Worm (Caenorhabditis elegans) whole organism, mixed stage, embryonic: ENCODE measurements around the gene gbf-1.
A peak's percentile ranks its signal among the peaks of the same experiment; 100 is the strongest.

Source experiments
- bed-3 ChIP-seq: fragments of 200-800 bp; sonication (Bioruptor generic); optimal IDR thresholded peaks from 3 replicates; lab custom pipeline; 2018; ENCODE audit warnings: mild to moderate bottlenecking, missing genetic modification characterization, moderate library complexity, missing compliant biosample characterization
- ceh-39 ChIP-seq: fragments of 150-350 bp; optimal IDR thresholded peaks from 2 replicates; lab custom pipeline; 2014; ENCODE audit warnings: missing biosample characterization, missing genetic modification characterization
- ceh-43 ChIP-seq: fragments of 200-800 bp; sonication (Bioruptor generic); optimal IDR thresholded peaks from 2 replicates; lab custom pipeline; 2018; ENCODE audit warnings: mild to moderate bottlenecking, missing genetic modification characterization, moderate library complexity, missing compliant biosample characterization
- ceh-83 ChIP-seq: fragments of 200-800 bp; sonication (Bioruptor generic); optimal IDR thresholded peaks from 2 replicates; lab custom pipeline; 2018; ENCODE audit warnings: mild to moderate bottlenecking, missing genetic modification characterization, missing compliant biosample characterization
- ces-1 ChIP-seq: fragments of 150-350 bp; optimal IDR thresholded peaks from 2 replicates; lab custom pipeline; 2014; ENCODE audit warnings: missing biosample characterization, missing genetic modification reagents, missing genetic modification characterization
- drap-1 ChIP-seq: fragments of 200-800 bp; sonication (Bioruptor generic); optimal IDR thresholded peaks from 3 replicates; lab custom pipeline; 2018; ENCODE audit warnings: mild to moderate bottlenecking, missing genetic modification characterization, missing compliant biosample characterization
- elt-1 ChIP-seq: sonication (generic microtip); optimal IDR thresholded peaks from 2 replicates; lab custom pipeline; 2017; ENCODE audit warnings: missing genetic modification characterization, mild to moderate bottlenecking, missing compliant biosample characterization, antibody characterized with exemption, moderate library complexity, borderline replicate concordance; ENCODE audit not compliant: insufficient read depth
- elt-3 ChIP-seq: fragments of 150-350 bp; optimal IDR thresholded peaks from 2 replicates; lab custom pipeline; 2014; ENCODE audit warnings: missing biosample characterization, missing genetic modification characterization
- flh-1 ChIP-seq: fragments of 200-800 bp; sonication (Bioruptor generic); optimal IDR thresholded peaks from 2 replicates; lab custom pipeline; 2018; ENCODE audit warnings: mild to moderate bottlenecking, missing genetic modification characterization, moderate library complexity, missing compliant biosample characterization
- ham-2 ChIP-seq: fragments of 200-800 bp; sonication (Bioruptor generic); optimal IDR thresholded peaks from 2 replicates; lab custom pipeline; 2018; ENCODE audit warnings: mild to moderate bottlenecking, missing genetic modification characterization, missing compliant biosample characterization
- lin-13 ChIP-seq: fragments of 150-350 bp; optimal IDR thresholded peaks from 2 replicates; lab custom pipeline; 2014; ENCODE audit warnings: missing biosample characterization, missing genetic modification characterization
- lin-32 ChIP-seq: fragments of 200-800 bp; sonication (Bioruptor generic); optimal IDR thresholded peaks from 2 replicates; lab custom pipeline; 2018; ENCODE audit warnings: mild to moderate bottlenecking, missing genetic modification characterization, missing compliant biosample characterization
- lsy-2 ChIP-seq: fragments of 150-350 bp; optimal IDR thresholded peaks from 2 replicates; lab custom pipeline; 2014; ENCODE audit warnings: missing biosample characterization, missing genetic modification characterization
- mab-5 ChIP-seq: fragments of 150-350 bp; optimal IDR thresholded peaks from 2 replicates; lab custom pipeline; 2014; ENCODE audit warnings: missing biosample characterization, missing genetic modification characterization
- mep-1 ChIP-seq: fragments of 150-350 bp; optimal IDR thresholded peaks from 2 replicates; lab custom pipeline; 2017; ENCODE audit warnings: missing biosample characterization, missing genetic modification reagents, missing genetic modification characterization, inconsistent platforms
- mls-2 ChIP-seq: sonication (generic microtip); optimal IDR thresholded peaks from 2 replicates; lab custom pipeline; 2016; ENCODE audit warnings: mild to moderate bottlenecking, missing genetic modification characterization, moderate library complexity, missing compliant biosample characterization
- nhr-237 ChIP-seq: fragments of 150-350 bp; optimal IDR thresholded peaks from 2 replicates; lab custom pipeline; 2014; ENCODE audit warnings: missing biosample characterization, missing genetic modification characterization
- nhr-76 ChIP-seq: sonication (generic microtip); optimal IDR thresholded peaks from 2 replicates; lab custom pipeline; 2017; ENCODE audit warnings: missing biosample characterization, missing genetic modification characterization
- pha-4 ChIP-seq: fragments of 150-350 bp; optimal IDR thresholded peaks from 2 replicates; lab custom pipeline; 2018; ENCODE audit warnings: missing biosample characterization, missing genetic modification reagents, missing genetic modification characterization
- sem-2 ChIP-seq: fragments of 200-800 bp; sonication (Bioruptor generic); optimal IDR thresholded peaks from 2 replicates; lab custom pipeline; 2018; ENCODE audit warnings: mild to moderate bottlenecking, missing genetic modification characterization, missing compliant biosample characterization
- snpc-4 ChIP-seq: fragments of 150-350 bp; optimal IDR thresholded peaks from 2 replicates; lab custom pipeline; 2014; ENCODE audit warnings: missing biosample characterization, missing genetic modification characterization
- sptf-1 ChIP-seq: sonication (generic microtip); optimal IDR thresholded peaks from 2 replicates; lab custom pipeline; 2017; ENCODE audit warnings: mild to moderate bottlenecking, missing genetic modification characterization, moderate library complexity, missing compliant biosample characterization
- tbx-8 ChIP-seq: fragments of 200-800 bp; sonication (Bioruptor generic); optimal IDR thresholded peaks from 2 replicates; lab custom pipeline; 2018; ENCODE audit warnings: mild to moderate bottlenecking, missing genetic modification characterization, moderate library complexity, missing compliant biosample characterization
- unc-120 ChIP-seq: sonication (generic microtip); optimal IDR thresholded peaks from 2 replicates; lab custom pipeline; 2017; ENCODE audit warnings: missing genetic modification characterization, missing compliant biosample characterization; ENCODE audit not compliant: poor library complexity, severe bottlenecking
- unc-39 ChIP-seq: fragments of 150-350 bp; optimal IDR thresholded peaks from 2 replicates; lab custom pipeline; 2014; ENCODE audit warnings: missing biosample characterization, missing genetic modification characterization
- ztf-11 ChIP-seq: fragments of 150-350 bp; optimal IDR thresholded peaks from 2 replicates; lab custom pipeline; 2014; ENCODE audit warnings: missing biosample characterization, missing genetic modification characterization

The gbf-1 gene

DNA sequence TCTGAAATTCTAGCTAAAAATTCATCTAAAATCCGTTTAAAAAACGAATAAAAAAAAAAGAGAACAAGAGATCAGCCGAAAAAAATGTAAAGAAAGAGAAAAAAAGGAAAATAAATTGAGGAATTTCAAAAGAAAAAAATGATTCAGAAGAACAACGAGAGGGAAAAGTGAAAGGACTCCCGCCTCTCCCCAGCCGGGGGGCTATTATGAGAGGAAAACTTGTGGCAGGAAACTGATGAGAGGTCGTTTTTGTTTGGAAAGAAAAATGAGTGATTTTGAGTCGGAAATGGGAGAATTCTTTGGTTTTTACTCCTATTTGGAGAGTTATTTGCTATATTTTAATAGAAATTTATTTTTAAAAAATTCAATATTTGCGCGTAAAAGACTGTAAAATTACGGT is 31.3 kb downstream of the gbf-1 start:
- TF ChIP-seq mep-1 (tag; lab: Kevin White, UChicago) = no peak
- TF ChIP-seq ham-2 (GFP tag; lab: Kevin White, UChicago) = no peak
- TF ChIP-seq unc-39 (tag; lab: Kevin White, UChicago) = no peak
- TF ChIP-seq lin-32 = no peak
- TF ChIP-seq ces-1 (GFP tag; lab: Kevin White, UChicago) = no peak
- TF ChIP-seq elt-3 (tag; lab: Kevin White, UChicago) = no peak
- no peak for TF ChIP-seq mls-2 (tag; lab: Kevin White, UChicago)
- no peak for TF ChIP-seq snpc-4
- no peak for TF ChIP-seq ceh-83 (GFP tag; lab: Kevin White, UChicago)

ce11 chrIII:11740868-11741267 is 32.6 kb downstream of the gbf-1 start:
- TF ChIP-seq elt-3 (tag; lab: Kevin White, UChicago) (no peak), ceh-43 (GFP tag; lab: Kevin White, UChicago) (no peak), lin-32 (no peak), ham-2 (GFP tag; lab: Kevin White, UChicago) (no peak), nhr-237 (tag; lab: Kevin White, UChicago) (no peak), unc-39 (tag; lab: Kevin White, UChicago) (no peak), ztf-11 (tag; lab: Kevin White, UChicago) (no peak), unc-120 (tag; lab: Kevin White, UChicago) (no peak)

DNA sequence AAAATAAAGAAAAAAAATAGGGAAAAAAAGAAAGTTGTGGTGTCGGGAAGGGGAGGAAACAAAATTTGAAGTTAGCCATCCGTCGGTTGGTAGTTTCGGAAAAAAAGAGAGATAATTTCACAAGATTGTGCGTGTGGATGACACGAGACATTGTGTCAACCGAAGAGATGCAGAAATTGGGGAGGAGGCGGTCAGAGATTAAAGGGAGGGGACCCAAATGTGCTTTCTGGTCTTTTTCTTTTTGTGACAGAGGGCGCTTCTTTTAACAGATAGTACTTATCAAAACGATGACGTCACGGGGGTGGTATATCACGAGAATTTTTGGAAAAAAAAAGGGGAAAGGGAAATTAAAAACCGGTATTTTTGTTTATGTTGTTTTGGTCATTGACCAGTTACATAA is 35.0 kb downstream of the gbf-1 start:
- TF ChIP-seq mep-1 (tag; lab: Kevin White, UChicago) (no peak), pha-4 (no peak), ces-1 (GFP tag; lab: Kevin White, UChicago) (peak; percentile 31)
- TF ChIP-seq, all 35 proteins: peak for 1

DNA sequence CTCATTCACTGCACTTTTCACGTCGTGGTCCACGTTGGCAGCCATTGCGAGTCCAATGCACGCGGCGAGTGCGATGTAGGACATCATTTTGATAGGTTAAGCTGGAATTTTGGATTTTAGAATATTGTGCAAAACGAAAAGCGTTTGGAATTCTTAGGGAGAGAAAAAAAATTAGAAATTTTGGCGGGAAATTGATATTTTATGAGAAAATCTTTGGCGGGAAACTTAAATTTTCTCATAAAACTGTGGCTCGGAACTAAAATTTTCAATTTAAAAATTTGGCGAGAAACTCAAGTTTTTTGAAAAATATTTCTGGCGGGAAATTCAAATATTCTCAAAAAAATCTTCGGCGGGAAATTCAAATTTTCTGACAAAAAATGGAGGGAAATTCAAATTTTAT is 36.0 kb downstream of the gbf-1 start, which contains the start of gene sup-1:
Gene sup-1, minus strand, starts transcription at position 101 of the 400 bp plus-strand sequence.
- TF ChIP-seq sptf-1 (no peak), mab-5 (tag; lab: Kevin White, UChicago) (no peak), nhr-76 (tag; lab: Kevin White, UChicago) (no peak), pha-4 (no peak), bed-3 (no peak), ces-1 (GFP tag; lab: Kevin White, UChicago) (no peak), unc-39 (tag; lab: Kevin White, UChicago) (no peak), nhr-237 (tag; lab: Kevin White, UChicago) (no peak), sem-2 (GFP tag; lab: Kevin White, UChicago) (no peak), drap-1 (GFP tag; lab: Kevin White, UChicago) (no peak), tbx-8 (GFP tag; lab: Kevin White, UChicago) (no peak), flh-1 (GFP tag; lab: Kevin White, UChicago) (no peak), lin-13 (tag; lab: Kevin White, UChicago) (no peak), mls-2 (tag; lab: Kevin White, UChicago) (no peak), ceh-39 (tag; lab: Kevin White, UChicago) (no peak), lsy-2 (no peak), lin-32 (no peak), elt-1 (tag; lab: Kevin White, UChicago) (no peak), ham-2 (GFP tag; lab: Kevin White, UChicago) (no peak), snpc-4 (no peak)

DNA sequence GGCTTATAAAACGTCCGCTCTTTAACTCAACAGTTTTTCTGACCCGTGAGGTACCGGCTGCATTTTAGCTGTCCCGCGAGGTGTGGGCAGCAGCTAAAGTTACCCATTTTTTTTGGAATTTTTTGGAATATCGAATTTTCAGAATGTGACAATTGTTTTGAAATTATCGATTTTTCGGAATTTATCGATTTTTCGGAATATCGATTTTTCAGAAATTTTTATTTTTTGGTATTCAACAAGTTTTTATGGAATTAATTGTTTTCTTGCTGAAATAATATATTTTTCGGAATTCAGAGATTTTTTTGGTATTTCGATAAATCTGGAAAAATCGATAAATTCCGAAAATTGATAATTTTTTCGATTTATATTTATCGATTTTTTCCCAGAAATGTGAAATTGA is 40.5 kb downstream of the gbf-1 start:
- no peak for TF ChIP-seq snpc-4
- no peak for TF ChIP-seq ceh-43 (GFP tag; lab: Kevin White, UChicago)
- TF ChIP-seq, all 35 proteins: peak for 0

DNA sequence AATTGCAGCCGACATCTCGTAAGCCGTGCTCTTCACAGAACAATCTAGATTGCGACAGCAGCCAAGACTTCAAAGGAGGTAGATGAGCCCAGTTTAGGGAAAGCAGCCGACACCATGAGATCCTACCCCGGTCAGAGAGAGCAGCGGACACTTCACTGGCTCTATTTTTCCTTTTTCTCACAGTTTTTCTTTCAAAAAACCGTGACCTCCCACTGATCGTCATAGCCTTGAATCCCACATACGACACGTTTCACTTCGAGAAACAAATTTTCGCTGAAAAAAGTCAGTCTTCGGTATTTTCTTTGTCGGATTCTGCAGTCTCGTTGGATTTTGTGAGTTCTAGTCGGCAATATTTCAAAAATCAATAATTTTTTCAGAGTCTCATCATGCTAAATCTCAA is 41.4 kb downstream of the gbf-1 start, which contains the start of gene Y41C4A.21:
Gene Y41C4A.21, plus strand, starts transcription at position 301 of the 400 bp plus-strand sequence.
- TF ChIP-seq nhr-237 (tag; lab: Kevin White, UChicago) (no peak), pha-4 (no peak)

ce11 chrIII:11731491-11731890 is 42.0 kb downstream of the gbf-1 start:
- no peak for TF ChIP-seq lin-32
- TF ChIP-seq lin-13 (tag; lab: Kevin White, UChicago) = no peak
- no peak for TF ChIP-seq unc-120 (tag; lab: Kevin White, UChicago)
